Fruit fly (Drosophila melanogaster) whole organism, embryonic: Measurements from ENCODE around the gene CG31431.

Experiments
- CG12071 ChIP-seq: fragments of 200-800 bp; sonication (Bioruptor generic); optimal IDR thresholded peaks from 3 replicates; lab custom pipeline; 2018; ENCODE audit warnings: missing biosample characterization, mild to moderate bottlenecking, missing genetic modification characterization
- CG2129 ChIP-seq: fragments of 200-800 bp; sonication (Bioruptor generic); IDR thresholded peaks from 2 replicates; pipeline ENCODE4 v1.3.6; 2022; ENCODE audit warnings: missing biosample characterization, missing genetic modification characterization; ENCODE audit not compliant: partially characterized antibody
- CG7271 ChIP-seq: fragments of 200-800 bp; sonication (Bioruptor generic); optimal IDR thresholded peaks from 2 replicates; lab custom pipeline; 2018; ENCODE audit warnings: missing biosample characterization, mild to moderate bottlenecking, missing genetic modification characterization, moderate library complexity
- CG8924 ChIP-seq: fragments of 200-800 bp; optimal IDR thresholded peaks from 3 replicates; lab custom pipeline; 2019; ENCODE audit warnings: missing biosample characterization, mild to moderate bottlenecking, missing genetic modification characterization, moderate library complexity
- D19B ChIP-seq: fragments of 200-800 bp; sonication (Bioruptor generic); optimal IDR thresholded peaks from 2 replicates; lab custom pipeline; 2017; ENCODE audit warnings: missing biosample characterization, mild to moderate bottlenecking, missing genetic modification characterization
- bsh ChIP-seq, 2 experiments: fragments of 200-800 bp; sonication (Bioruptor generic); optimal IDR thresholded peaks; 2 replicates each; lab custom pipeline; 2017 to 2018; ENCODE audit warnings: mild to moderate bottlenecking in 2 of 2, missing biosample characterization in 2 of 2, missing genetic modification characterization in 2 of 2, moderate library complexity in 1 of 2
- so ChIP-seq: fragments of 200-800 bp; sonication (Bioruptor generic); IDR thresholded peaks from 3 replicates; pipeline ENCODE4 v1.3.6; 2022; ENCODE audit warnings: missing biosample characterization, missing genetic modification characterization
- usp ChIP-seq: fragments of >200 bp; optimal IDR thresholded peaks from 2 replicates; lab custom pipeline; 2017; ENCODE audit warnings: missing biosample characterization, missing genetic modification characterization

DNA sequence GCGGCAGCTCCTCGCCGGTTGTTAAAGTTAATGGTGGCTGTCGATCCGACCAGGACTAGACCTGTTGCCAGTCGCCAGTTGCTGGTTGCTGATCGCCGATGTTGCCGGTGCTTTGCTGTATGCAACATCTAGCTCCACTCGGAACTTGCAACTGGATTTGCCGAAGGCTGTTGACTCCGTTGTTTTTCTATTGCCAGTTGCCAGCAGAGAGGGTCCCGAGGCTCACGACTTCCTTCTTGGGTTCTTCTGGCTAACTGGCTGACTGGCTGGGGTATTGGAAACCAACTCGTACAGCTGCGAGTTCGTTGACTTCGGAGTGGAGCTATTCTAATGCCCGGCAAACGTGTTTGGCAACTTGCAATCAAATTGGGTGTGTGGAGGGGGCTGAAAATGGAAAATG is 39.4 kb upstream of the CG31431 start:
- TF ChIP-seq usp (GFP tag; lab: Kevin White, UChicago) (no peak), D19B (GFP tag; lab: Kevin White, UChicago) (no peak), CG2129 (no peak), bsh (GFP tag; optimal IDR thresholded peaks at IDR 0.05; lab: Kevin White, UChicago) (no peak), CG8924 (tag; lab: Kevin White, UChicago) (no peak), CG7271 (tag; lab: Kevin White, UChicago) (no peak), CG12071 (GFP tag; lab: Kevin White, UChicago) (no peak), so (GFP tag; lab: Robert Waterston, UW) (no peak)
